Fruit fly (Drosophila melanogaster): ENCODE data around the gene CG7992.

Gene CG7992

dm6 chrX:19241790-19242373 lies 5.2 kb downstream of the CG7992 start, which contains the start of gene CG14196:
TSS of gene CG14196 (minus strand) at chrX:19241840.
- TF ChIP-seq CG17801 (GFP tag; optimal IDR thresholded peaks at IDR 0.05; ENCODE audit: partially characterized antibody): no peak

- TF ChIP-seq CG17801 (GFP tag; optimal IDR thresholded peaks at IDR 0.05; ENCODE audit: partially characterized antibody): no peak
These were observed 6.7 kb downstream of the CG7992 start for dm6 chrX:19240230-19240839.

DNA sequence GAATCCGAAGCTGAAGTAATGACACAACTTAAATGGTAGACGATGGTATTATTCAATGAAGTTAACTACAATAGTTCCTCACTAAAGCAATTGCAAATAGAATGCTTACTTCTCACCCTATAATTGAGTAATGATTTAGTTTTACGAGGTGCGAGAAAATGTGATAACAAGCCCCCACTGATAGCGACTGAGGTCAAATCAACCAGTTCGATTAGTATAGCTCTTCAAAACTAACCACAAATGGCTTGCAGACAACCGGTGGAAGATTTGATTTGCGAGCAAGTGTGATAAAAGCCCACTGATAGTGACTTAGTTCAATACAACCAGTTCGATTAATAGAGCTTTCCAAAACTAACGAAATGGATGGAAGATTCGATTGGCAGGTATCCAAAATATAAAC lies 7.7 kb downstream of the CG7992 start:
- no peak for TF ChIP-seq CG17801 (GFP tag; optimal IDR thresholded peaks at IDR 0.05; ENCODE audit: partially characterized antibody)

dm6 chrX:19238613-19239012 lies 8.4 kb downstream of the CG7992 start:
- no peak for TF ChIP-seq CG17801 (GFP tag; optimal IDR thresholded peaks at IDR 0.05; ENCODE audit: partially characterized antibody)

dm6 chrX:19229855-19230433 lies 17.1 kb downstream of the CG7992 start:
- TF ChIP-seq CG17801 (GFP tag; optimal IDR thresholded peaks at IDR 0.05; ENCODE audit: partially characterized antibody): no peak

DNA sequence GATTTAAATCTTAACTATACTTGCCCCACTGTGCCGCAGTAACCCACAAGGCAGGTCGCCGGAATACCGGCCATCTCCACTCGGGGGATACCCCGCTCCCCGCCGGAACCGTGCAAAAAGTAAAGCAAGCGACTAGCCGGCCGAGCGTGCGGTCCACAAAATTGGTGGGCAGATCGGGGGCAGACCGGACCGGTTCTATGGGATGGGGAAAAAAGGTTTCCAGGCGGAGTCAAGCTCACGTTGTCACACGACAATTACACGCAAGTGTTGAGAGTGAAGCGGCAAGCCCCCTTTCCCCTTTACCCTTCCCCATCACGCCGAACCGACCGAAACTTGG lies 21.8 kb downstream of the CG7992 start:
- no peak for TF ChIP-seq CG17801 (GFP tag; optimal IDR thresholded peaks at IDR 0.05; ENCODE audit: partially characterized antibody)

- TF ChIP-seq CG17801 (GFP tag; optimal IDR thresholded peaks at IDR 0.05; ENCODE audit: partially characterized antibody): no peak
These were observed 22.3 kb downstream of the CG7992 start for dm6 chrX:19224580-19225303.

dm6 chrX:19220963-19221572 lies 26.0 kb downstream of the CG7992 start:
- TF ChIP-seq CG17801 (GFP tag; optimal IDR thresholded peaks at IDR 0.05; ENCODE audit: partially characterized antibody): no peak

DNA sequence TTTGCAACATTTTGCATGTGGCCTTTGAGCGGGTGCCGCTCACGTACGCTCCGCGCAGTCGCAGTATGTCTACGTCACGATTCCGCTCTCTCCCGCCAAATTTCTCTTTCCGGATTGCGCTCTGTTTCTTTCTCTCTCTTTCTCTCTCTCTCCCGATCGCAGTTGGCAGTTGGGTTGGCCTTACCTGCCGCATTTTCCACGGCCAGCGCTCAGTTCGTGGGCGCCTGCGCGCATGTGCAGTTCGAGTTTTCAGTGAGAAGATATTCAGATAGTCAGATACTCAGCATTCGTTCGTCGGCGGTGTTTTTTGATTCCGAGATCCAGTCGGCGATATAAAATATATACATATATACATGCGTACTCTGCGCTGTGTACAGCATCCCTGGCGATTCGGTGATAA lies 26.6 kb downstream of the CG7992 start, which contains the start of gene CG7884:
Gene CG7884 (plus strand): TSS at position 208 of the 400 bp plus-strand sequence.
- TF ChIP-seq CG17801 (GFP tag; optimal IDR thresholded peaks at IDR 0.05; ENCODE audit: partially characterized antibody): no peak

DNA sequence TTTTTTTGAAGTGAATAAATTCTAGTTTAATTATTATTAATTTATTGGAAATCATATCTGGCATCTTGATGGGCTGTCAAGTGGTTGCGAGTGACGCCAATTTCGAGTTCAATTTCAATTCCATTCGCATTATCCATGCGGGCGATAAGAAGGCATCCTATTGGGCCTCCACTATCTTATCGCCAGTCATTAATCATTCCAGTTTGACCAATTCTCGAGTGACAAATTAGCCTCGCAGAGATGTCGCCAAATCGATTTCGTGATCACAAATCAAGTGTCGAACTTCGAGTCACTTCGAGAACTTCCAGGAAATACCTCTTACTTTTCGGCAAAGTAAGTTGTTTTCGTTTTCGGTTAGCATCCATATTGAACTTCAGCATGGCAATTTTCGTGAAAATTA lies 30.4 kb downstream of the CG7992 start:
- TF ChIP-seq CG17801 (GFP tag; optimal IDR thresholded peaks at IDR 0.05; ENCODE audit: partially characterized antibody): no peak

- no peak for TF ChIP-seq CG17801 (GFP tag; optimal IDR thresholded peaks at IDR 0.05; ENCODE audit: partially characterized antibody)
These were observed 31.8 kb downstream of the CG7992 start, which contains the start of gene Muc18B for dm6 chrX:19215215-19215614. TSS of gene Muc18B (plus strand) at chrX:19215515.

DNA sequence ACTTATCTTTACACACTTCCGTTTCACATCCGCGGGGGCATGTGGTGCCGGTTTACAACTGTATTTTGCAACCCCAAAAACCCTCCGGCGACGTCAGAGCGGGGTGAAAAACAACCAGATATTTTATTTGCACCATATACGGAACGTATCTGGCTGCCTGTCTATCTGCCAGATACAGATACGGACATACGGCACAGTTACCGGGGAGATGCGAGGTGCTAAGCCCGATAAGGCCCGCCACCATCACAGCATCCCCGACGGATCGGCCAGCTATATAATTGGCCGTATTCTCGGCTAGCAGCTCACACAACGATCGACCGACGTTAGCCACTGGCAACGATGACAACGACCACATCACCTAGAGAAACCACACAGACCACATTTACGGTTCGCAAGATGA lies 34.1 kb downstream of the CG7992 start, which contains the start of gene Mur18B:
Gene Mur18B (plus strand): TSS at position 301 of the 400 bp plus-strand sequence.
- no peak for TF ChIP-seq CG17801 (GFP tag; optimal IDR thresholded peaks at IDR 0.05; ENCODE audit: partially characterized antibody)

- no peak for TF ChIP-seq CG17801 (GFP tag; optimal IDR thresholded peaks at IDR 0.05; ENCODE audit: partially characterized antibody)
These were observed 35.1 kb downstream of the CG7992 start, which contains the start of gene CG14195 for dm6 chrX:19211982-19212381. TSS of gene CG14195 (minus strand) at chrX:19212082.

dm6 chrX:19208014-19208413 lies 39.0 kb downstream of the CG7992 start, which contains the start of gene Ulp1:
TSS of gene Ulp1 (minus strand) at chrX:19208187.
- peak; percentile 41 for TF ChIP-seq CG17801 (GFP tag; optimal IDR thresholded peaks at IDR 0.05; ENCODE audit: partially characterized antibody)

DNA sequence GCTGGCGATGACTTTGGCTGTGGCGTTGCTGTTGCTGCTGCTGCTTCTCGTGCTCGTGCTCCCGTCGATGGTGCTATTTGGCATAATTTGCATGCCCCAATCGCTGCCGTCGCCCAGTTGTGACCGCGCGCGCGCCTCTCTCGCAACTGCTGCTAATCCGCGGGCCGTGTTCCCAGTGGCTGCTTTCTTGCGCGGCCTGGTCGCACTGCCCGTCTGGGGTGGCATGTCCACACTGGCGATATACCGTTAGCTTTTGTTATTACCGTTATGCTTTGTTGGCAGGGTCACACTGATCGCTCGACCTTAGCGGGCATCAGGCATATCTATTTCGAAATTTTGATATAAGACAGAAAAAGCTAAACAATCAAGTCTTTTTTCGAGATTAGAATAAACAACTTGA lies 45.4 kb downstream of the CG7992 start, which contains the start of gene CG7990:
Gene CG7990 (minus strand): TSS at position 350 of the 400 bp plus-strand sequence.
- TF ChIP-seq CG17801 (GFP tag; optimal IDR thresholded peaks at IDR 0.05; ENCODE audit: partially characterized antibody): no peak
